Fruit fly (Drosophila melanogaster): ENCODE measurements around the gene vls.
A peak's percentile ranks its signal among the peaks of the same experiment; 100 is the strongest.

Gene vls

dm6 chr2L:20075234-20075803 is 9.8 kb upstream of the vls start, which contains the start of the genes pr and neb (continued):
- TF ChIP-seq shn (GFP tag; optimal IDR thresholded peaks at IDR 0.05) (no peak), CG7839 (tag; optimal IDR thresholded peaks at IDR 0.05) (peak; percentile 71), CG9437 (GFP tag; optimal IDR thresholded peaks at IDR 0.05) (no peak), CG4820 (GFP tag; optimal IDR thresholded peaks at IDR 0.05) (peak; percentile 56), CG2875 (GFP tag; optimal IDR thresholded peaks at IDR 0.05) (no peak), sima (GFP tag; optimal IDR thresholded peaks at IDR 0.05) (no peak), E2f1 (GFP tag; IDR thresholded peaks at IDR 0.05) (no peak), dmrt99B (tag; optimal IDR thresholded peaks at IDR 0.05) (peak; percentile 18), CG4282 (GFP tag; optimal IDR thresholded peaks at IDR 0.05) (no peak), dimm (GFP tag; IDR thresholded peaks at IDR 0.05) (no peak), CG10462 (GFP tag; optimal IDR thresholded peaks at IDR 0.05) (no peak), CG34224 (GFP tag; IDR thresholded peaks at IDR 0.05; ENCODE audit: partially characterized antibody) (peak; percentile 62; the same call in 1 of the 3 replicates), CG8924 (tag; optimal IDR thresholded peaks at IDR 0.05) (peak; percentile 59), CG10366 (GFP tag; IDR thresholded peaks at IDR 0.05) (peak; percentile 59; the same call in 1 of the 2 replicates), Abd-B (GFP tag; optimal IDR thresholded peaks at IDR 0.05) (peak; percentile 61), jigr1 (GFP tag; IDR thresholded peaks at IDR 0.05) (no peak), Doc2 (GFP tag; IDR thresholded peaks at IDR 0.05) (no peak), cg (GFP tag; optimal IDR thresholded peaks at IDR 0.05) (no peak), Dek (tag; optimal IDR thresholded peaks at IDR 0.05) (peak; percentile 24), BEAF-32 (GFP tag; optimal IDR thresholded peaks at IDR 0.05) (peak; percentile 51), CG31365 (tag; optimal IDR thresholded peaks at IDR 0.05) (no peak), klu (GFP tag; IDR thresholded peaks at IDR 0.05) (peak; percentile 41; the same call in 1 of the 2 replicates), CG2120 (GFP tag; optimal IDR thresholded peaks at IDR 0.05) (peak; percentile 74), CG8944 (GFP tag; optimal IDR thresholded peaks at IDR 0.05) (no peak), GATAe (GFP tag; conservative IDR thresholded peaks at IDR 0.05) (no peak), Ets65A (GFP tag) (peak; percentile 92), CG12104 (GFP tag; optimal IDR thresholded peaks at IDR 0.05) (peak; percentile 67), row (GFP tag; IDR thresholded peaks at IDR 0.05) (peak; percentile 83), CG4730 (GFP tag; IDR thresholded peaks at IDR 0.05) (no peak), ato (GFP tag; IDR thresholded peaks at IDR 0.05; ENCODE audit: partially characterized antibody) (peak; percentile 13; the same call in 1 of the 2 replicates), CG8290 (GFP tag; optimal IDR thresholded peaks at IDR 0.05) (peak; percentile 56), CG8290 (tag; optimal IDR thresholded peaks at IDR 0.05) (peak in 1 of 2 experiments; percentile 64), CG6765 (GFP tag; optimal IDR thresholded peaks at IDR 0.05) (no peak), nmo (GFP tag; optimal IDR thresholded peaks at IDR 0.05) (peak; percentile 86), Drgx (GFP tag; IDR thresholded peaks at IDR 0.05) (no peak), exex (tag; optimal IDR thresholded peaks at IDR 0.05) (peak; percentile 25), nerfin-1 (tag; optimal IDR thresholded peaks at IDR 0.05) (no peak), Atf-2 (GFP tag; optimal IDR thresholded peaks at IDR 0.05) (no peak), Fer2 (tag; optimal IDR thresholded peaks at IDR 0.05) (no peak), grau (tag; optimal IDR thresholded peaks at IDR 0.05) (peak; percentile 66), CG13775 (GFP tag; optimal IDR thresholded peaks at IDR 0.05) (peak; percentile 47), CG3065 (GFP tag; optimal IDR thresholded peaks at IDR 0.05) (no peak), CG31388 (GFP tag; optimal IDR thresholded peaks at IDR 0.05) (peak; percentile 33), CG9817 (tag; optimal IDR thresholded peaks at IDR 0.05) (peak; percentile 64), TFAM (GFP tag; optimal IDR thresholded peaks at IDR 0.05) (no peak), tap (tag; optimal IDR thresholded peaks at IDR 0.05) (no peak), CG11696 (GFP tag; IDR thresholded peaks at IDR 0.05) (no peak), CG15514 (GFP tag; optimal IDR thresholded peaks at IDR 0.05) (peak; percentile 98), CG10267 (tag; optimal IDR thresholded peaks at IDR 0.05) (peak; percentile 60), Fer1 (GFP tag; optimal IDR thresholded peaks at IDR 0.05) (no peak), B-H2 (GFP tag; optimal IDR thresholded peaks at IDR 0.05) (peak; percentile 51)

Measured in whole organism, embryonic.